Fruit fly (Drosophila melanogaster) whole organism, embryonic: ENCODE measurements around the gene Sqor.

Experiments used
- Adf1 ChIP-seq: fragments of 200-800 bp; sonication (Bioruptor generic); IDR thresholded peaks from 2 replicates; pipeline ENCODE4 v1.3.6; 2022; ENCODE audit warnings: missing biosample characterization, missing genetic modification characterization
- BEAF-32 ChIP-seq: fragments of 200-800 bp; sonication (Bioruptor generic); optimal IDR thresholded peaks from 3 replicates; lab custom pipeline; 2017; ENCODE audit warnings: missing biosample characterization, missing genetic modification characterization, mild to moderate bottlenecking, moderate library complexity, missing genetic modification reagents
- CG10321 ChIP-seq: fragments of 200-800 bp; sonication (Bioruptor generic); IDR thresholded peaks from 2 replicates; pipeline ENCODE4 v1.3.6; 2022; ENCODE audit warnings: missing biosample characterization, missing genetic modification characterization
- CG10959 ChIP-seq: fragments of 200-800 bp; sonication (Bioruptor generic); IDR thresholded peaks from 2 replicates; pipeline ENCODE4 v1.3.6; 2022; ENCODE audit warnings: missing biosample characterization, missing genetic modification characterization
- CG11093 ChIP-seq: fragments of 200-800 bp; sonication (Bioruptor generic); IDR thresholded peaks from 3 replicates; pipeline ENCODE4 v1.3.6; 2022; ENCODE audit warnings: missing biosample characterization, missing genetic modification characterization
- CG11723 ChIP-seq: fragments of 200-800 bp; sonication (Bioruptor generic); optimal IDR thresholded peaks from 2 replicates; lab custom pipeline; 2017; ENCODE audit warnings: missing biosample characterization, mild to moderate bottlenecking, missing genetic modification characterization
- CG12219 ChIP-seq: fragments of 200-800 bp; sonication (Bioruptor generic); optimal IDR thresholded peaks from 3 replicates; lab custom pipeline; 2018; ENCODE audit warnings: missing biosample characterization, mild to moderate bottlenecking, missing genetic modification characterization
- CG12744 ChIP-seq: fragments of 200-800 bp; sonication (Bioruptor generic); optimal IDR thresholded peaks from 2 replicates; lab custom pipeline; 2016; ENCODE audit warnings: missing biosample characterization, missing genetic modification characterization
- CG14860 ChIP-seq: fragments of 200-800 bp; sonication (Bioruptor generic); IDR thresholded peaks from 3 replicates; pipeline ENCODE4 v1.3.6; 2022; ENCODE audit warnings: missing biosample characterization, missing genetic modification characterization; ENCODE audit not compliant: partially characterized antibody
- CG18011 ChIP-seq: fragments of 200-800 bp; sonication (Bioruptor generic); optimal IDR thresholded peaks from 2 replicates; lab custom pipeline; 2017; ENCODE audit warnings: missing biosample characterization, missing genetic modification characterization, mild to moderate bottlenecking, moderate library complexity, missing genotype
- CG2202 ChIP-seq: fragments of 200-800 bp; sonication (Bioruptor generic); optimal IDR thresholded peaks from 2 replicates; lab custom pipeline; 2018; ENCODE audit warnings: missing biosample characterization, mild to moderate bottlenecking, missing genetic modification characterization
- CG2889 ChIP-seq: fragments of 200-800 bp; sonication (Bioruptor generic); IDR thresholded peaks from 3 replicates; pipeline ENCODE4 v1.3.6; 2022; ENCODE audit warnings: missing biosample characterization, missing genetic modification characterization
- CG30403 ChIP-seq: fragments of 200-800 bp; sonication (Bioruptor generic); optimal IDR thresholded peaks from 3 replicates; lab custom pipeline; 2016; ENCODE audit warnings: missing biosample characterization, missing genetic modification characterization
- CG3281 ChIP-seq: fragments of 200-800 bp; sonication (Bioruptor generic); optimal IDR thresholded peaks from 3 replicates; lab custom pipeline; 2017; ENCODE audit warnings: missing biosample characterization, mild to moderate bottlenecking, missing genetic modification characterization
- CG34376 ChIP-seq: fragments of 200-800 bp; sonication (Bioruptor generic); optimal IDR thresholded peaks from 2 replicates; lab custom pipeline; 2018; ENCODE audit warnings: missing biosample characterization, mild to moderate bottlenecking, missing genetic modification characterization
- CG4617 ChIP-seq: fragments of 200-800 bp; sonication (Bioruptor generic); optimal IDR thresholded peaks from 3 replicates; lab custom pipeline; 2016; ENCODE audit warnings: missing biosample characterization, missing genetic modification characterization, borderline replicate concordance
- CG6791 ChIP-seq: fragments of 200-800 bp; sonication (Bioruptor generic); IDR thresholded peaks from 3 replicates; pipeline ENCODE4 v1.3.6; 2022; ENCODE audit warnings: missing biosample characterization, missing genetic modification characterization; ENCODE audit not compliant: partially characterized antibody
- CG7556 ChIP-seq: fragments of 200-800 bp; sonication (Bioruptor generic); optimal IDR thresholded peaks from 2 replicates; lab custom pipeline; 2017; ENCODE audit warnings: missing biosample characterization, mild to moderate bottlenecking, missing genetic modification characterization
- CG7786 ChIP-seq: fragments of 200-800 bp; sonication (Bioruptor generic); optimal IDR thresholded peaks from 2 replicates; lab custom pipeline; 2016; ENCODE audit warnings: missing biosample characterization, missing genetic modification characterization
- CG8765 ChIP-seq: fragments of 200-800 bp; sonication (Bioruptor generic); IDR thresholded peaks from 2 replicates; pipeline ENCODE4 v1.3.6; 2022; ENCODE audit warnings: missing biosample characterization, missing genetic modification characterization
- CG8944 ChIP-seq: fragments of 200-800 bp; sonication (Bioruptor generic); optimal IDR thresholded peaks from 3 replicates; lab custom pipeline; 2016; ENCODE audit warnings: missing biosample characterization, missing genetic modification characterization
- Chrac-16 ChIP-seq: fragments of 200-800 bp; sonication (Bioruptor generic); optimal IDR thresholded peaks from 3 replicates; lab custom pipeline; 2016; ENCODE audit warnings: missing biosample characterization, missing genetic modification characterization
- GATAe ChIP-seq: fragments of 200-800 bp; sonication (Bioruptor generic); conservative IDR thresholded peaks from 2 replicates; pipeline ENCODE4 v1.3.6; 2022; ENCODE audit warnings: missing biosample characterization, missing genetic modification characterization
- Hey ChIP-seq: fragments of 200-800 bp; sonication (Bioruptor generic); optimal IDR thresholded peaks from 3 replicates; lab custom pipeline; 2018; ENCODE audit warnings: missing biosample characterization, mild to moderate bottlenecking, missing genetic modification characterization
- HmgZ ChIP-seq: fragments of 200-800 bp; sonication (Bioruptor generic); optimal IDR thresholded peaks from 2 replicates; lab custom pipeline; 2018; ENCODE audit warnings: missing biosample characterization, mild to moderate bottlenecking, missing genetic modification characterization
- Hmr ChIP-seq: fragments of 200-800 bp; sonication (Bioruptor generic); optimal IDR thresholded peaks from 3 replicates; lab custom pipeline; 2017; ENCODE audit warnings: mild to moderate bottlenecking, missing biosample characterization, missing genetic modification reagents, missing genetic modification characterization
- Hr39 ChIP-seq: fragments of >200 bp; optimal IDR thresholded peaks from 2 replicates; lab custom pipeline; 2017
- Hr78 ChIP-seq, 2 experiments: fragments of 200-800 bp in 1 of 2; fragments of >200 bp in 1 of 2; sonication (Bioruptor generic) in 1 of 2; optimal IDR thresholded peaks; 2 replicates each; lab custom pipeline; 2017 to 2019; ENCODE audit warnings: missing biosample characterization in 2 of 2, missing genetic modification characterization in 2 of 2, mild to moderate bottlenecking in 1 of 2, moderate library complexity in 1 of 2
- MBD-R2 ChIP-seq: fragments of 200-800 bp; sonication (Bioruptor generic); IDR thresholded peaks from 2 replicates; pipeline ENCODE4 v1.3.6; 2022; ENCODE audit warnings: missing biosample characterization, missing genetic modification characterization
- NFAT ChIP-seq: fragments of 200-800 bp; sonication (Bioruptor generic); IDR thresholded peaks from 2 replicates; pipeline ENCODE4 v1.3.6; 2022; ENCODE audit warnings: missing biosample characterization, missing genetic modification characterization
- Nf-YA ChIP-seq: fragments of 200-800 bp; sonication (Bioruptor generic); IDR thresholded peaks from 2 replicates; pipeline ENCODE4 v1.3.6; 2022; ENCODE audit warnings: missing biosample characterization, missing genetic modification characterization
- Pdp1 ChIP-seq, 2 experiments: fragments of 200-800 bp; sonication (Bioruptor generic); optimal IDR thresholded peaks; 3 replicates each; lab custom pipeline; 2016; ENCODE audit warnings: missing biosample characterization in 2 of 2, missing genetic modification characterization in 2 of 2, mild to moderate bottlenecking in 1 of 2, moderate library complexity in 1 of 2
- Rx ChIP-seq: fragments of 200-800 bp; sonication (Bioruptor generic); IDR thresholded peaks from 2 replicates; pipeline ENCODE4 v1.3.6; 2022; ENCODE audit warnings: missing biosample characterization, missing genetic modification characterization
- Sin3A ChIP-seq: fragments of >200 bp; optimal IDR thresholded peaks from 2 replicates; lab custom pipeline; 2018
- Tbp ChIP-seq: fragments of >200 bp; optimal IDR thresholded peaks from 2 replicates; lab custom pipeline; 2018; ENCODE audit warnings: missing biosample characterization, missing genetic modification characterization
- az2 ChIP-seq: fragments of 200-800 bp; sonication (Bioruptor generic); optimal IDR thresholded peaks from 3 replicates; lab custom pipeline; 2016; ENCODE audit warnings: missing biosample characterization, missing genetic modification characterization
- cad ChIP-seq: fragments of >200 bp; optimal IDR thresholded peaks from 2 replicates; lab custom pipeline; 2017; ENCODE audit warnings: missing biosample characterization, missing genetic modification characterization
- chinmo ChIP-seq: fragments of 200-800 bp; sonication (Bioruptor generic); IDR thresholded peaks from 4 replicates; pipeline ENCODE4 v1.3.6; 2022; ENCODE audit warnings: missing biosample characterization, missing genetic modification characterization; ENCODE audit not compliant: partially characterized antibody
- ftz-f1 ChIP-seq: fragments of 200-800 bp; sonication (Bioruptor generic); optimal IDR thresholded peaks from 2 replicates; lab custom pipeline; 2016; ENCODE audit warnings: missing biosample characterization, missing genetic modification characterization
- gcm2 ChIP-seq: fragments of 200-800 bp; sonication (Bioruptor generic); optimal IDR thresholded peaks from 2 replicates; lab custom pipeline; 2016; ENCODE audit warnings: missing biosample characterization, missing genetic modification characterization
- gt ChIP-seq: fragments of 200-800 bp; sonication (Bioruptor generic); IDR thresholded peaks from 2 replicates; pipeline ENCODE4 v1.3.6; 2022; ENCODE audit warnings: missing biosample characterization, missing genetic modification characterization
- lab ChIP-seq: fragments of 200-800 bp; sonication (Bioruptor generic); optimal IDR thresholded peaks from 3 replicates; lab custom pipeline; 2017; ENCODE audit warnings: missing biosample characterization, missing genetic modification characterization, mild to moderate bottlenecking, moderate library complexity, missing genetic modification reagents
- lbe ChIP-seq: fragments of 200-800 bp; sonication (Bioruptor generic); optimal IDR thresholded peaks from 2 replicates; lab custom pipeline; 2016; ENCODE audit warnings: missing biosample characterization, mild to moderate bottlenecking, missing genetic modification characterization
- mam ChIP-seq: fragments of 200-800 bp; sonication (Bioruptor generic); optimal IDR thresholded peaks from 3 replicates; lab custom pipeline; 2016; ENCODE audit warnings: missing biosample characterization, missing genetic modification characterization
- nmo ChIP-seq: fragments of 200-800 bp; sonication (Bioruptor generic); optimal IDR thresholded peaks from 2 replicates; lab custom pipeline; 2018; ENCODE audit warnings: missing biosample characterization, mild to moderate bottlenecking, missing genetic modification characterization, moderate library complexity
- p53 ChIP-seq: fragments of 200-800 bp; sonication (Bioruptor generic); optimal IDR thresholded peaks from 2 replicates; lab custom pipeline; 2016; ENCODE audit warnings: missing biosample characterization, missing genetic modification characterization
- psq ChIP-seq: fragments of 200-800 bp; sonication (Bioruptor generic); optimal IDR thresholded peaks from 2 replicates; lab custom pipeline; 2017; ENCODE audit warnings: missing biosample characterization, missing genetic modification characterization
- schlank ChIP-seq: fragments of 200-800 bp; sonication (Bioruptor generic); optimal IDR thresholded peaks from 2 replicates; lab custom pipeline; 2018; ENCODE audit warnings: missing biosample characterization, mild to moderate bottlenecking, missing genetic modification characterization
- sd ChIP-seq: fragments of 200-800 bp; sonication (Bioruptor generic); optimal IDR thresholded peaks from 3 replicates; lab custom pipeline; 2018; ENCODE audit warnings: missing biosample characterization, mild to moderate bottlenecking, missing genetic modification characterization, moderate library complexity
- tgo ChIP-seq: fragments of 200-800 bp; sonication (Bioruptor generic); IDR thresholded peaks from 3 replicates; pipeline ENCODE4 v1.3.6; 2022; ENCODE audit warnings: missing biosample characterization, missing genetic modification characterization
- tx ChIP-seq: fragments of 200-800 bp; sonication (Bioruptor generic); optimal IDR thresholded peaks from 2 replicates; lab custom pipeline; 2016; ENCODE audit warnings: missing biosample characterization, missing genetic modification characterization
- zfh1 ChIP-seq: fragments of 200-800 bp; sonication (Bioruptor generic); IDR thresholded peaks from 3 replicates; pipeline ENCODE4 v1.3.6; 2022; ENCODE audit warnings: missing biosample characterization, missing genetic modification characterization

Gene Sqor

dm6 chr3L:4221226-4221770 lies 18.7 kb upstream of the Sqor start:
- TF ChIP-seq schlank (tag; lab: Kevin White, UChicago) (peak; percentile 48), CG12219 (peak; percentile 43), ftz-f1 (GFP tag; lab: Kevin White, UChicago) (no peak), GATAe (GFP tag; lab: Robert Waterston, UW) (no peak), lab (GFP tag; lab: Kevin White, UChicago) (peak; percentile 81), Chrac-16 (GFP tag; lab: Kevin White, UChicago) (no peak), cad (GFP tag; lab: Kevin White, UChicago) (no peak), gt (no peak), nmo (GFP tag; lab: Kevin White, UChicago) (peak; percentile 10), NFAT (GFP tag; lab: Robert Waterston, UW) (peak; percentile 68; the same call in 1 of the 2 replicates), CG8944 (GFP tag; lab: Kevin White, UChicago) (no peak), Pdp1 (GFP tag; optimal IDR thresholded peaks at IDR 0.05; lab: Kevin White, UChicago) (peak in 1 of 2 experiments; percentile 44), CG3281 (GFP tag; lab: Kevin White, UChicago) (no peak), CG8765 (no peak), Sin3A (lab: Kevin White, UChicago) (no peak), CG7556 (GFP tag; lab: Kevin White, UChicago) (no peak), CG14860 (GFP tag; lab: Robert Waterston, UW) (no peak), Tbp (GFP tag; lab: Kevin White, UChicago) (no peak), CG11093 (GFP tag; lab: Robert Waterston, UW) (no peak), sd (tag; lab: Kevin White, UChicago) (peak; percentile 99), Hey (peak; percentile 17), Hr39 (lab: Kevin White, UChicago) (no peak), CG6791 (0 out of 3 replicates have a peak, but pooled peaks have one; percentile 33), CG18011 (GFP tag; lab: Kevin White, UChicago) (no peak), gcm2 (no peak), CG30403 (GFP tag; lab: Kevin White, UChicago) (no peak), Rx (GFP tag; lab: Robert Waterston, UW) (no peak), p53 (GFP tag; lab: Kevin White, UChicago) (no peak), lbe (GFP tag; lab: Kevin White, UChicago) (no peak), BEAF-32 (no peak), CG2202 (no peak), zfh1 (GFP tag; lab: Robert Waterston, UW) (no peak), tx (no peak), HmgZ (tag; lab: Kevin White, UChicago) (peak; percentile 64), Nf-YA (GFP tag; lab: Robert Waterston, UW) (no peak), CG11723 (no peak), Hr78 (GFP tag; optimal IDR thresholded peaks at IDR 0.05; lab: Kevin White, UChicago) (peak in 1 of 2 experiments; percentile 82), az2 (GFP tag; lab: Kevin White, UChicago) (no peak), CG12744 (GFP tag; lab: Kevin White, UChicago) (no peak), MBD-R2 (GFP tag; lab: Robert Waterston, UW) (no peak), CG34376 (GFP tag; lab: Kevin White, UChicago) (peak; percentile 78), tgo (GFP tag; lab: Robert Waterston, UW) (no peak), psq (GFP tag; lab: Kevin White, UChicago) (no peak), CG10321 (0 out of 2 replicates have a peak, but pooled peaks have one; percentile 11), CG10959 (GFP tag; lab: Robert Waterston, UW) (no peak), CG7786 (GFP tag; lab: Kevin White, UChicago) (no peak), mam (no peak), chinmo (GFP tag; lab: Robert Waterston, UW) (peak; percentile 96), Adf1 (peak; percentile 54), CG2889 (GFP tag; lab: Robert Waterston, UW) (no peak), CG4617 (GFP tag; lab: Kevin White, UChicago) (no peak), Hmr (GFP tag; lab: Kevin White, UChicago) (peak; percentile 34)
